Fruit fly (Drosophila melanogaster) whole organism, embryonic: ENCODE measurements around the gene Sytbeta.

Experiments used
- Asciz ChIP-seq: fragments of 200-800 bp; sonication (Bioruptor generic); optimal IDR thresholded peaks from 2 replicates; lab custom pipeline; 2017; ENCODE audit warnings: missing biosample characterization, mild to moderate bottlenecking, missing genetic modification characterization, missing genetic modification reagents
- Blimp-1 ChIP-seq: fragments of 200-800 bp; sonication (Bioruptor generic); optimal IDR thresholded peaks from 3 replicates; lab custom pipeline; 2018; ENCODE audit warnings: missing biosample characterization, missing genetic modification characterization, mild to moderate bottlenecking, moderate library complexity, missing genetic modification reagents
- Bteb2 ChIP-seq: fragments of 200-800 bp; sonication (Bioruptor generic); optimal IDR thresholded peaks from 2 replicates; lab custom pipeline; 2016; ENCODE audit warnings: missing biosample characterization, missing genetic modification characterization
- CG10979 ChIP-seq: fragments of 200-800 bp; sonication (Bioruptor generic); optimal IDR thresholded peaks from 2 replicates; lab custom pipeline; 2018; ENCODE audit warnings: missing biosample characterization, mild to moderate bottlenecking, missing genetic modification characterization, moderate library complexity
- CG11696 ChIP-seq: fragments of 200-800 bp; sonication (Bioruptor generic); IDR thresholded peaks from 2 replicates; pipeline ENCODE4 v1.3.6; 2022; ENCODE audit warnings: missing biosample characterization, missing genetic modification characterization
- CG11723 ChIP-seq: fragments of 200-800 bp; sonication (Bioruptor generic); optimal IDR thresholded peaks from 2 replicates; lab custom pipeline; 2017; ENCODE audit warnings: missing biosample characterization, mild to moderate bottlenecking, missing genetic modification characterization
- CG12236 ChIP-seq: fragments of 200-800 bp; sonication (Bioruptor generic); optimal IDR thresholded peaks from 2 replicates; lab custom pipeline; 2016; ENCODE audit warnings: missing biosample characterization, missing genetic modification characterization
- CG1603 ChIP-seq: fragments of 200-800 bp; sonication (Bioruptor generic); optimal IDR thresholded peaks from 2 replicates; lab custom pipeline; 2019; ENCODE audit warnings: missing biosample characterization, mild to moderate bottlenecking, missing genetic modification characterization, moderate library complexity
- CG1647 ChIP-seq: fragments of 200-800 bp; sonication (Bioruptor generic); optimal IDR thresholded peaks from 3 replicates; lab custom pipeline; 2016; ENCODE audit warnings: missing biosample characterization, missing genetic modification characterization
- CG2116 ChIP-seq: fragments of 200-800 bp; sonication (Bioruptor generic); optimal IDR thresholded peaks from 3 replicates; lab custom pipeline; 2018; ENCODE audit warnings: missing biosample characterization, mild to moderate bottlenecking, missing genetic modification characterization
- CG2129 ChIP-seq: fragments of 200-800 bp; sonication (Bioruptor generic); IDR thresholded peaks from 2 replicates; pipeline ENCODE4 v1.3.6; 2022; ENCODE audit warnings: missing biosample characterization, missing genetic modification characterization; ENCODE audit not compliant: partially characterized antibody
- CG30020 ChIP-seq: fragments of 200-800 bp; optimal IDR thresholded peaks from 2 replicates; lab custom pipeline; 2019; ENCODE audit warnings: missing biosample characterization, mild to moderate bottlenecking, missing genetic modification characterization, moderate library complexity
- CG31388 ChIP-seq: fragments of 200-800 bp; sonication (Bioruptor generic); optimal IDR thresholded peaks from 2 replicates; lab custom pipeline; 2016; ENCODE audit warnings: missing biosample characterization, missing genetic modification characterization
- CG33557 ChIP-seq: fragments of 200-800 bp; sonication (Bioruptor generic); optimal IDR thresholded peaks from 2 replicates; lab custom pipeline; 2019; ENCODE audit warnings: missing biosample characterization, mild to moderate bottlenecking, missing genetic modification characterization, moderate library complexity
- CG34422 ChIP-seq: fragments of 200-800 bp; sonication (Bioruptor generic); IDR thresholded peaks from 3 replicates; pipeline ENCODE4 v1.3.6; 2022; ENCODE audit warnings: missing biosample characterization, missing genetic modification characterization
- CG4730 ChIP-seq: fragments of 200-800 bp; sonication (Bioruptor generic); IDR thresholded peaks from 2 replicates; pipeline ENCODE4 v1.3.6; 2022; ENCODE audit warnings: missing biosample characterization, missing genetic modification characterization
- CG7963 ChIP-seq: fragments of 200-800 bp; sonication (Bioruptor generic); IDR thresholded peaks from 3 replicates; pipeline ENCODE4 v1.3.6; 2022; ENCODE audit warnings: missing biosample characterization, missing genetic modification characterization; ENCODE audit not compliant: partially characterized antibody
- CG8924 ChIP-seq: fragments of 200-800 bp; optimal IDR thresholded peaks from 3 replicates; lab custom pipeline; 2019; ENCODE audit warnings: missing biosample characterization, mild to moderate bottlenecking, missing genetic modification characterization, moderate library complexity
- CG8944 ChIP-seq: fragments of 200-800 bp; sonication (Bioruptor generic); optimal IDR thresholded peaks from 3 replicates; lab custom pipeline; 2016; ENCODE audit warnings: missing biosample characterization, missing genetic modification characterization
- CG9876 ChIP-seq: fragments of 200-800 bp; sonication (Bioruptor generic); optimal IDR thresholded peaks from 2 replicates; lab custom pipeline; 2016; ENCODE audit warnings: missing biosample characterization, missing genetic modification characterization
- Deaf1 ChIP-seq: fragments of 200-800 bp; optimal IDR thresholded peaks from 3 replicates; lab custom pipeline; 2019; ENCODE audit warnings: missing biosample characterization, mild to moderate bottlenecking, missing genetic modification characterization, moderate library complexity
- Dip2 ChIP-seq: fragments of 200-800 bp; sonication (Bioruptor generic); IDR thresholded peaks from 2 replicates; pipeline ENCODE4 v1.3.6; 2022; ENCODE audit warnings: missing biosample characterization, missing genetic modification characterization
- Gug ChIP-seq: fragments of 200-800 bp; sonication (Bioruptor generic); IDR thresholded peaks from 4 replicates; pipeline ENCODE4 v1.3.6; 2022; ENCODE audit warnings: missing biosample characterization, missing genetic modification characterization
- H2.0 ChIP-seq: fragments of 200-800 bp; sonication (Bioruptor generic); IDR thresholded peaks from 2 replicates; pipeline ENCODE4 v1.3.6; 2022; ENCODE audit warnings: missing biosample characterization, missing genetic modification characterization
- MESR4 ChIP-seq: fragments of 200-800 bp; sonication (Bioruptor generic); optimal IDR thresholded peaks from 2 replicates; lab custom pipeline; 2018; ENCODE audit warnings: missing biosample characterization, mild to moderate bottlenecking, missing genetic modification characterization, moderate library complexity
- Nf-YC ChIP-seq: fragments of 200-800 bp; optimal IDR thresholded peaks from 3 replicates; lab custom pipeline; 2019; ENCODE audit warnings: missing biosample characterization, mild to moderate bottlenecking, missing genetic modification characterization, moderate library complexity
- Rfx ChIP-seq: fragments of 200-800 bp; sonication (Bioruptor generic); IDR thresholded peaks from 2 replicates; pipeline ENCODE4 v1.3.6; 2022; ENCODE audit warnings: missing biosample characterization, missing genetic modification characterization
- Side ChIP-seq: fragments of 200-800 bp; sonication (Bioruptor generic); optimal IDR thresholded peaks from 2 replicates; lab custom pipeline; 2016; ENCODE audit warnings: missing biosample characterization, missing genetic modification characterization
- Usf ChIP-seq: fragments of 200-800 bp; sonication (Bioruptor generic); optimal IDR thresholded peaks from 2 replicates; lab custom pipeline; 2017; ENCODE audit warnings: missing genotype, missing biosample characterization, missing genetic modification characterization
- al ChIP-seq: fragments of 200-800 bp; sonication (Bioruptor generic); IDR thresholded peaks from 2 replicates; pipeline ENCODE4 v1.3.6; 2022; ENCODE audit warnings: missing biosample characterization, missing genetic modification characterization
- ap ChIP-seq: fragments of 200-800 bp; sonication (Bioruptor generic); IDR thresholded peaks from 2 replicates; pipeline ENCODE4 v1.3.6; 2022; ENCODE audit warnings: missing biosample characterization, missing genetic modification characterization
- cas ChIP-seq: fragments of 200-800 bp; sonication (Bioruptor generic); IDR thresholded peaks from 2 replicates; pipeline ENCODE4 v1.3.6; 2022; ENCODE audit warnings: missing biosample characterization, missing genetic modification characterization
- cato ChIP-seq: fragments of 200-800 bp; sonication (Bioruptor generic); optimal IDR thresholded peaks from 2 replicates; lab custom pipeline; 2016; ENCODE audit warnings: missing biosample characterization, missing genetic modification characterization, borderline replicate concordance
- crol ChIP-seq: fragments of 200-800 bp; sonication (Bioruptor generic); IDR thresholded peaks from 2 replicates; pipeline ENCODE4 v1.3.6; 2022; ENCODE audit warnings: missing biosample characterization, missing genetic modification characterization
- dati ChIP-seq: fragments of 200-800 bp; sonication (Bioruptor generic); IDR thresholded peaks from 2 replicates; pipeline ENCODE4 v1.3.6; 2022; ENCODE audit warnings: missing biosample characterization, missing genetic modification characterization
- disco-r ChIP-seq: fragments of 200-800 bp; sonication (Bioruptor generic); optimal IDR thresholded peaks from 2 replicates; lab custom pipeline; 2016; ENCODE audit warnings: missing biosample characterization, missing genetic modification characterization
- fd96Cb ChIP-seq: fragments of 200-800 bp; sonication (Bioruptor generic); optimal IDR thresholded peaks from 2 replicates; lab custom pipeline; 2018; ENCODE audit warnings: missing biosample characterization, mild to moderate bottlenecking, missing genetic modification characterization, moderate library complexity
- gt ChIP-seq: fragments of 200-800 bp; sonication (Bioruptor generic); IDR thresholded peaks from 2 replicates; pipeline ENCODE4 v1.3.6; 2022; ENCODE audit warnings: missing biosample characterization, missing genetic modification characterization
- jigr1 ChIP-seq: fragments of 200-800 bp; sonication (Bioruptor generic); IDR thresholded peaks from 3 replicates; pipeline ENCODE4 v1.3.6; 2022; ENCODE audit warnings: missing biosample characterization, missing genetic modification characterization
- nerfin-1 ChIP-seq: fragments of 200-800 bp; sonication (Bioruptor generic); optimal IDR thresholded peaks from 3 replicates; lab custom pipeline; 2019; ENCODE audit warnings: missing biosample characterization, mild to moderate bottlenecking, missing genetic modification characterization, moderate library complexity
- nerfin-2 ChIP-seq: fragments of 200-800 bp; sonication (Bioruptor generic); IDR thresholded peaks from 2 replicates; pipeline ENCODE4 v1.3.6; 2022; ENCODE audit warnings: missing biosample characterization, missing genetic modification characterization; ENCODE audit not compliant: partially characterized antibody
- psq ChIP-seq: fragments of 200-800 bp; sonication (Bioruptor generic); optimal IDR thresholded peaks from 2 replicates; lab custom pipeline; 2017; ENCODE audit warnings: missing biosample characterization, missing genetic modification characterization
- sd ChIP-seq: fragments of 200-800 bp; sonication (Bioruptor generic); optimal IDR thresholded peaks from 3 replicates; lab custom pipeline; 2018; ENCODE audit warnings: missing biosample characterization, mild to moderate bottlenecking, missing genetic modification characterization, moderate library complexity
- slou ChIP-seq: fragments of 200-800 bp; sonication (Bioruptor generic); optimal IDR thresholded peaks from 3 replicates; lab custom pipeline; 2016; ENCODE audit warnings: missing biosample characterization, missing genetic modification characterization
- ssp ChIP-seq: fragments of 200-800 bp; sonication (Bioruptor generic); IDR thresholded peaks from 2 replicates; pipeline ENCODE4 v1.3.6; 2022; ENCODE audit warnings: missing biosample characterization, missing genetic modification characterization
- trh ChIP-seq: fragments of 200-800 bp; sonication (Bioruptor generic); optimal IDR thresholded peaks from 2 replicates; lab custom pipeline; 2016; ENCODE audit warnings: missing biosample characterization, missing genetic modification characterization
- ttk ChIP-seq: fragments of 200-800 bp; sonication (Bioruptor generic); IDR thresholded peaks from 2 replicates; pipeline ENCODE4 v2.1.2; 2022; ENCODE audit warnings: missing biosample characterization, missing genetic modification characterization
- wdn ChIP-seq: fragments of 200-800 bp; sonication (Bioruptor generic); IDR thresholded peaks from 2 replicates; pipeline ENCODE4 v1.3.6; 2022; ENCODE audit warnings: missing biosample characterization, missing genetic modification characterization
- zen ChIP-seq: fragments of 200-800 bp; sonication (Bioruptor generic); optimal IDR thresholded peaks from 3 replicates; lab custom pipeline; 2018; ENCODE audit warnings: missing biosample characterization, mild to moderate bottlenecking, missing genetic modification characterization, moderate library complexity

Sytbeta gene

dm6 chr3L:14977536-14978495 is 87.0 kb downstream of the Sytbeta start (continued):
- TF ChIP-seq cato (peak; percentile 13), ap (GFP tag; lab: Robert Waterston, UW) (no peak), CG10979 (tag; lab: Kevin White, UChicago) (peak; percentile 77), ssp (GFP tag; lab: Robert Waterston, UW) (no peak), fd96Cb (tag; lab: Kevin White, UChicago) (peak; percentile 42), Dip2 (no peak), slou (no peak), Asciz (GFP tag; lab: Kevin White, UChicago) (no peak), psq (GFP tag; lab: Kevin White, UChicago) (peak; percentile 42), CG8924 (peak; percentile 42), CG30020 (tag; lab: Kevin White, UChicago) (peak; percentile 20), H2.0 (0 out of 2 replicates have a peak, but pooled peaks have one; percentile 11), ttk (GFP tag; lab: Robert Waterston, UW) (peak; percentile 21; the same call in 1 of the 2 replicates), disco-r (GFP tag; lab: Kevin White, UChicago) (no peak), wdn (GFP tag; lab: Robert Waterston, UW) (0 out of 2 replicates have a peak, but pooled peaks have one; percentile 15), CG12236 (GFP tag; lab: Kevin White, UChicago) (no peak), dati (GFP tag; lab: Robert Waterston, UW) (no peak), CG2116 (GFP tag; lab: Kevin White, UChicago) (no peak), CG7963 (GFP tag; lab: Robert Waterston, UW) (no peak), nerfin-1 (no peak), CG1603 (peak; percentile 8), CG11723 (no peak), CG9876 (no peak), Blimp-1 (GFP tag; lab: Kevin White, UChicago) (peak; percentile 7), CG1647 (GFP tag; lab: Kevin White, UChicago) (no peak), Gug (peak; percentile 68; the same call in 3 of the 4 replicates), zen (tag; lab: Kevin White, UChicago) (peak; percentile 41), crol (GFP tag; lab: Robert Waterston, UW) (peak; percentile 89), al (GFP tag; lab: Robert Waterston, UW) (no peak), Usf (GFP tag; lab: Kevin White, UChicago) (no peak), sd (tag; lab: Kevin White, UChicago) (no peak), CG8944 (GFP tag; lab: Kevin White, UChicago) (peak; percentile 42), CG33557 (peak; percentile 56), Side (GFP tag; lab: Kevin White, UChicago) (no peak), CG11696 (GFP tag; lab: Robert Waterston, UW) (no peak), jigr1 (GFP tag; lab: Robert Waterston, UW) (no peak), Deaf1 (peak; percentile 83), trh (GFP tag; lab: Kevin White, UChicago) (no peak), CG34422 (peak; percentile 43; the same call in 2 of the 3 replicates), CG31388 (GFP tag; lab: Kevin White, UChicago) (no peak), Rfx (peak; percentile 16; the same call in 1 of the 2 replicates), Nf-YC (tag; lab: Kevin White, UChicago) (peak; percentile 46), CG2129 (no peak), CG4730 (GFP tag; lab: Robert Waterston, UW) (peak; percentile 28; the same call in 1 of the 2 replicates), gt (GFP tag; lab: Robert Waterston, UW) (no peak), MESR4 (GFP tag; lab: Kevin White, UChicago) (no peak), nerfin-2 (0 out of 2 replicates have a peak, but pooled peaks have one; percentile 18), cas (GFP tag; lab: Robert Waterston, UW) (no peak), Bteb2 (GFP tag; lab: Kevin White, UChicago) (no peak)
